Fruit fly (Drosophila melanogaster): ENCODE results near the gene MFS10.

Gene MFS10

DNA sequence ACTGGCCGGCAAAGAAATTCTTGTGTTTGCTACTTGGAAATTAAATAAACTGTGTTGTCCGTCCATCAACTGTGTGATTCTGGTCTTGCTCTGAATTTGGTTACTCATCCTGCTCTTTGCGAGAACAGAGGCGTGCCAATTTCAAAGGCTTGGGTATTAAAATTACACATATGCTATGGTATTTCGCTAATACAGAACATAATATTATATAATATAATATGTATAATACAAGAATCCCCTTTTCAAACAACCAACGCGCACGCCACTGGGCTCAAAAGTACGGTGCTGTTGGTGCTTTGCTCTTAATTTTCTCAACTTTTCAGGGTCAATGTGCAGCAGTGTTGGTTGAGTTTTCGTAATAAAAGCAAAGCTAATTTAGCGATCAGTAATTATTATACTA is 28.9 kb upstream of the MFS10 start (continued):
- TF ChIP-seq Opbp (GFP tag; IDR thresholded peaks at IDR 0.05; ENCODE audit: partially characterized antibody) (no peak), CG4360 (GFP tag; IDR thresholded peaks at IDR 0.05) (peak; percentile 48), unpg (GFP tag; optimal IDR thresholded peaks at IDR 0.05) (peak; percentile 85), CG3847 (GFP tag; IDR thresholded peaks at IDR 0.05) (peak; percentile 86), CG1529 (GFP tag; optimal IDR thresholded peaks at IDR 0.05) (peak; percentile 34), CG10543 (GFP tag; optimal IDR thresholded peaks at IDR 0.05) (peak; percentile 75), gro (GFP tag; optimal IDR thresholded peaks at IDR 0.05) (no peak), CG4424 (GFP tag; optimal IDR thresholded peaks at IDR 0.05) (peak; percentile 68), tap (tag; optimal IDR thresholded peaks at IDR 0.05) (peak; percentile 80), hbn (GFP tag; IDR thresholded peaks at IDR 0.05; ENCODE audit: partially characterized antibody) (no peak), CG4820 (GFP tag; optimal IDR thresholded peaks at IDR 0.05) (peak; percentile 24), exex (tag; optimal IDR thresholded peaks at IDR 0.05) (peak; percentile 51), tup (GFP tag; optimal IDR thresholded peaks at IDR 0.05) (peak; percentile 35), Side (GFP tag; optimal IDR thresholded peaks at IDR 0.05) (no peak), D19B (GFP tag; optimal IDR thresholded peaks at IDR 0.05) (peak; percentile 59), NK7.1 (GFP tag; optimal IDR thresholded peaks at IDR 0.05) (no peak), CG12391 (tag; optimal IDR thresholded peaks at IDR 0.05) (peak; percentile 79), CG10565 (GFP tag; optimal IDR thresholded peaks at IDR 0.05) (no peak), Atf3 (GFP tag; optimal IDR thresholded peaks at IDR 0.05) (no peak), onecut (GFP tag; IDR thresholded peaks at IDR 0.05) (peak; percentile 65), Hsf (GFP tag; optimal IDR thresholded peaks at IDR 0.05) (peak; percentile 6), Doc2 (GFP tag; IDR thresholded peaks at IDR 0.05) (no peak; the same call in 1 of the 2 replicates), pb (GFP tag; optimal IDR thresholded peaks at IDR 0.05) (no peak), Fer1 (GFP tag; optimal IDR thresholded peaks at IDR 0.05) (peak; percentile 86), Optix (GFP tag; IDR thresholded peaks at IDR 0.05) (peak; percentile 67), CG4730 (GFP tag; IDR thresholded peaks at IDR 0.05) (peak; percentile 80), org-1 (GFP tag; optimal IDR thresholded peaks at IDR 0.05) (peak; percentile 67), hb (GFP tag; IDR thresholded peaks at IDR 0.05; ENCODE audit: partially characterized antibody) (no peak), B-H2 (GFP tag; optimal IDR thresholded peaks at IDR 0.05) (peak; percentile 76), cato (GFP tag; optimal IDR thresholded peaks at IDR 0.05; ENCODE audit: borderline replicate concordance) (peak; percentile 43), pros (GFP tag; optimal IDR thresholded peaks at IDR 0.05) (no peak), CG33213 (GFP tag; optimal IDR thresholded peaks at IDR 0.05) (no peak), CG14050 (GFP tag; IDR thresholded peaks at IDR 0.05) (peak; percentile 85), PHDP (tag; optimal IDR thresholded peaks at IDR 0.05) (peak; percentile 88), CG1602 (GFP tag; optimal IDR thresholded peaks at IDR 0.05) (peak; percentile 40), bsh (GFP tag; optimal IDR thresholded peaks at IDR 0.05) (peak in 1 of 2 experiments; percentile 83), lmd (GFP tag; IDR thresholded peaks at IDR 0.05) (peak; percentile 93), dm (GFP tag; optimal IDR thresholded peaks at IDR 0.05) (no peak), cwo (GFP tag; optimal IDR thresholded peaks at IDR 0.05) (peak; percentile 78), ato (GFP tag; IDR thresholded peaks at IDR 0.05; ENCODE audit: partially characterized antibody) (no peak), CG13424 (tag; optimal IDR thresholded peaks at IDR 0.05) (peak; percentile 89), Gsc (GFP tag; IDR thresholded peaks at IDR 0.05) (peak; percentile 48; the same call in 1 of the 2 replicates), dati (GFP tag; IDR thresholded peaks at IDR 0.05) (peak; percentile 63), CG2120 (GFP tag; optimal IDR thresholded peaks at IDR 0.05) (peak; percentile 75), scrt (GFP tag; optimal IDR thresholded peaks at IDR 0.05) (peak; percentile 72), CG31388 (GFP tag; optimal IDR thresholded peaks at IDR 0.05) (no peak), pan (optimal IDR thresholded peaks at IDR 0.05) (no peak), pan (GFP tag; optimal IDR thresholded peaks at IDR 0.05 in 1 of 2, IDR thresholded peaks at IDR 0.05 in 1 of 2) (peak in 1 of 2 experiments; percentile 93), CG7987 (GFP tag; optimal IDR thresholded peaks at IDR 0.05) (peak; percentile 54), nom (GFP tag; optimal IDR thresholded peaks at IDR 0.05) (no peak), vvl (GFP tag; IDR thresholded peaks at IDR 0.05) (peak; percentile 92)

All from whole organism, embryonic.